Worm (Caenorhabditis elegans) whole organism, young adult: ENCODE measurements around the gene praf-3.
"Not testable (repeated sequence)": the region's sequence is repeated elsewhere in the genome, so short reads cannot be mapped to it uniquely, and the experiment has no call there.

Experiments
- C06A6.2 ChIP-seq: fragments of 200-800 bp; sonication (Bioruptor generic); conservative IDR thresholded peaks from 2 replicates; pipeline ENCODE4 v1.3.6; 2022; ENCODE audit warnings: missing genetic modification characterization, missing compliant biosample characterization
- F23B12.7 ChIP-seq: sonication (generic microtip); optimal IDR thresholded peaks from 2 replicates; lab custom pipeline; 2017; ENCODE audit warnings: missing genetic modification characterization, mild to moderate bottlenecking, missing compliant biosample characterization, antibody characterized with exemption, moderate library complexity; ENCODE audit not compliant: insufficient read depth
- F52B5.7 ChIP-seq: sonication (generic microtip); optimal IDR thresholded peaks from 2 replicates; lab custom pipeline; 2016; ENCODE audit warnings: mild to moderate bottlenecking, missing genetic modification characterization, missing compliant biosample characterization
- F55B11.4 ChIP-seq: sonication (generic microtip); optimal IDR thresholded peaks from 2 replicates; lab custom pipeline; 2016; ENCODE audit warnings: missing compliant biosample characterization, missing genetic modification characterization, borderline replicate concordance; ENCODE audit not compliant: insufficient read depth
- K11D2.4 ChIP-seq: fragments of 200-800 bp; sonication (Bioruptor generic); IDR thresholded peaks from 2 replicates; pipeline ENCODE4 v1.3.6; 2022; ENCODE audit warnings: missing genetic modification reagents, missing genetic modification characterization, missing compliant biosample characterization
- T07F8.4 ChIP-seq: sonication (generic microtip); optimal IDR thresholded peaks from 2 replicates; lab custom pipeline; 2016; ENCODE audit warnings: mild to moderate bottlenecking, missing genetic modification characterization, moderate library complexity, missing compliant biosample characterization
- T26A5.8 ChIP-seq: sonication (generic microtip); optimal IDR thresholded peaks from 2 replicates; lab custom pipeline; 2016; ENCODE audit warnings: missing genetic modification characterization, missing compliant biosample characterization
- athp-1 ChIP-seq: sonication (generic microtip); optimal IDR thresholded peaks from 2 replicates; lab custom pipeline; 2017; ENCODE audit warnings: mild to moderate bottlenecking, missing genetic modification characterization, missing compliant biosample characterization
- cebp-1 ChIP-seq, 2 experiments: fragments of 200-800 bp in 1 of 2; sonication (Bioruptor generic) in 1 of 2; sonication (generic microtip) in 1 of 2; IDR thresholded peaks in 1 of 2; optimal IDR thresholded peaks in 1 of 2; 2 replicates each; pipeline versions ENCODE4 v1.3.6 to Lab custom; 2017 to 2022; ENCODE audit warnings: missing compliant biosample characterization in 2 of 2, missing genetic modification characterization in 2 of 2, mild to moderate bottlenecking in 1 of 2, missing genetic modification reagents in 1 of 2, moderate library complexity in 1 of 2
- ceh-100 ChIP-seq: fragments of 200-800 bp; sonication (Bioruptor generic); IDR thresholded peaks from 2 replicates; pipeline ENCODE4 v1.3.6; 2022; ENCODE audit warnings: missing genetic modification reagents, missing genetic modification characterization, missing compliant biosample characterization
- ceh-58 ChIP-seq: fragments of 200-800 bp; sonication (Bioruptor generic); IDR thresholded peaks from 2 replicates; pipeline ENCODE4 v1.3.6; 2022; ENCODE audit warnings: missing genetic modification characterization, missing compliant biosample characterization
- ceh-79 ChIP-seq: sonication (generic microtip); optimal IDR thresholded peaks from 2 replicates; lab custom pipeline; 2017; ENCODE audit warnings: mild to moderate bottlenecking, missing genetic modification characterization, missing compliant biosample characterization
- dox-1 ChIP-seq: fragments of 200-800 bp; sonication (Bioruptor generic); IDR thresholded peaks from 2 replicates; pipeline ENCODE4 v1.3.6; 2022; ENCODE audit warnings: missing genetic modification reagents, missing genetic modification characterization, missing compliant biosample characterization
- ets-4 ChIP-seq: fragments of 200-800 bp; sonication (Bioruptor generic); optimal IDR thresholded peaks from 2 replicates; lab custom pipeline; 2018; ENCODE audit warnings: mild to moderate bottlenecking, missing genetic modification characterization, missing compliant biosample characterization
- him-1 ChIP-seq: sonication (generic microtip); optimal IDR thresholded peaks from 2 replicates; lab custom pipeline; 2016; ENCODE audit warnings: missing genotype, missing genetic modification reagents, missing genetic modification characterization, missing compliant biosample characterization
- hlh-26 ChIP-seq: fragments of 200-800 bp; sonication (Bioruptor generic); conservative IDR thresholded peaks from 2 replicates; pipeline ENCODE4 v1.3.6; 2022; ENCODE audit warnings: missing genetic modification reagents, missing genetic modification characterization, missing compliant biosample characterization
- hrde-1 ChIP-seq: sonication (generic microtip); optimal IDR thresholded peaks from 2 replicates; lab custom pipeline; 2016; ENCODE audit warnings: missing genetic modification characterization, mild to moderate bottlenecking, missing compliant biosample characterization, moderate library complexity, missing genotype, missing genetic modification reagents, borderline replicate concordance
- lag-1 ChIP-seq: fragments of 200-800 bp; sonication (Bioruptor generic); IDR thresholded peaks from 2 replicates; pipeline ENCODE4 v1.3.6; 2022; ENCODE audit warnings: missing genetic modification reagents, missing genetic modification characterization, missing compliant biosample characterization
- lin-54 ChIP-seq: fragments of 200-800 bp; sonication (Bioruptor generic); optimal IDR thresholded peaks from 2 replicates; lab custom pipeline; 2018; ENCODE audit warnings: mild to moderate bottlenecking, missing genetic modification characterization, missing compliant biosample characterization
- lsy-27 ChIP-seq: sonication (generic microtip); optimal IDR thresholded peaks from 2 replicates; lab custom pipeline; 2017; ENCODE audit warnings: missing genetic modification characterization, mild to moderate bottlenecking, missing compliant biosample characterization, antibody characterized with exemption, missing genotype, borderline replicate concordance; ENCODE audit not compliant: insufficient read depth
- nfyb-1 ChIP-seq: fragments of 200-800 bp; sonication (Bioruptor generic); IDR thresholded peaks from 2 replicates; pipeline ENCODE4 v1.3.6; 2022; ENCODE audit warnings: missing genetic modification reagents, missing genetic modification characterization, missing compliant biosample characterization
- nhr-120 ChIP-seq: fragments of 200-800 bp; sonication (Bioruptor generic); IDR thresholded peaks from 2 replicates; pipeline ENCODE4 v1.3.6; 2022; ENCODE audit warnings: missing genetic modification characterization, missing compliant biosample characterization
- nhr-80 ChIP-seq: sonication (generic microtip); optimal IDR thresholded peaks from 2 replicates; lab custom pipeline; 2016; ENCODE audit warnings: missing genetic modification characterization, missing compliant biosample characterization
- rcor-1 ChIP-seq: fragments of 200-800 bp; sonication (Bioruptor generic); IDR thresholded peaks from 2 replicates; pipeline ENCODE4 v1.3.6; 2022; ENCODE audit warnings: missing genetic modification reagents, missing genetic modification characterization, missing compliant biosample characterization
- sptf-2 ChIP-seq: fragments of 200-800 bp; sonication (Bioruptor generic); optimal IDR thresholded peaks from 2 replicates; lab custom pipeline; 2018; ENCODE audit warnings: mild to moderate bottlenecking, missing genetic modification characterization, missing compliant biosample characterization
- unc-130 ChIP-seq: sonication (generic microtip); optimal IDR thresholded peaks from 2 replicates; lab custom pipeline; 2016; ENCODE audit warnings: missing genetic modification reagents, missing genetic modification characterization, missing compliant biosample characterization
- unc-62 ChIP-seq: fragments of 150-350 bp; optimal IDR thresholded peaks from 2 replicates; lab custom pipeline; 2014; ENCODE audit warnings: missing biosample characterization, missing genetic modification reagents, missing genetic modification characterization
- xnd-1 ChIP-seq: sonication (generic microtip); optimal IDR thresholded peaks from 2 replicates; lab custom pipeline; 2016; ENCODE audit warnings: missing genotype, missing genetic modification reagents, missing genetic modification characterization, missing compliant biosample characterization
- zfh-2 ChIP-seq: fragments of 200-800 bp; sonication (Bioruptor generic); conservative IDR thresholded peaks from 2 replicates; pipeline ENCODE4 v1.3.6; 2022; ENCODE audit warnings: missing genetic modification reagents, missing genetic modification characterization, missing compliant biosample characterization
- ztf-6 ChIP-seq: fragments of 200-800 bp; sonication (Bioruptor generic); IDR thresholded peaks from 2 replicates; pipeline ENCODE4 v1.3.6; 2022; ENCODE audit warnings: missing genetic modification reagents, missing genetic modification characterization, missing compliant biosample characterization

Gene praf-3

DNA sequence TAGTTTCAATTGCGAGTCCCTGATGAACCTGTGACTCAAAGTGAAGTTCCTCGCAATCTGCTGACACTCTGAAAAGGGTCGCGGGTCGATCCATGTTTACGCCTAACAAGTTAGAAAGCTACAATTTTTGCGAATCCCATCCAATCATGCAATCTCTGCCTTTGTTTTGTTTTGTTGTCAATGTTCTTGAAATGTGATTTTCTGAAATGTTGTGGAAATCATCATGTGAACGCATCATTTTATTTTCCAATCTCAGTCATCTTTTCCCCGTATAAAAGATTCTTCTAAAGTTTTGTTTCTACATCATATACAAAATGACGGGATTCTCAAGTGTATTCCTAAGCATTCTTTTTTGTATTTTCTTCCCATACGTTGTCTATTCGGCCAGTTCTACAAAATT lies 31.7 kb upstream of the praf-3 start, which contains the start of gene F17E9.4:
Gene F17E9.4 (plus strand): TSS at position 301 of the 400 bp plus-strand sequence.
- TF ChIP-seq rcor-1 (GFP tag; lab: Robert Waterston, UW) = no peak
- TF ChIP-seq hrde-1 = no peak
- TF ChIP-seq him-1 = no peak
- TF ChIP-seq, all 124 proteins: peak for 0

DNA sequence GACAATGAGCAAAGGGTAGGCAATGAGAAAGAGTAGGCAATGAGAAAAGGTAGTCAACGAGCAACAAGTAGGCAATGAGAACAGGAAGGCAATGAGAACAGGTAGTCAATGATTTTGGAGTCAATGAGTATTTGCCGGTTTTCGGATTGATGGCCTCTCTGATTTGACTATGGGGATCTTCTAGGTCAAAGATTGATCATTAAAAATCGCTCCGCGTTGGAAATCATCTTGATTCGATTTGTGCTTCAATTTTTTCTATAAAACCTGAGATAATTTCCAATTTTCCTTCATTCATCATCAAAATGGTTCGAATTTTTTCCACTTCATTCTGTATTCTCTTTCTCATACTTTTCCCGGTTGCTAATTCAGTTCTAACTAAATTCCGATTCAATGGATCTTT lies 27.7 kb upstream of the praf-3 start, which contains the start of gene F17E9.16:
Gene F17E9.16 (plus strand): TSS at position 301 of the 400 bp plus-strand sequence.
- TF ChIP-seq lag-1, F23B12.7, athp-1: not testable (repeated sequence)

DNA sequence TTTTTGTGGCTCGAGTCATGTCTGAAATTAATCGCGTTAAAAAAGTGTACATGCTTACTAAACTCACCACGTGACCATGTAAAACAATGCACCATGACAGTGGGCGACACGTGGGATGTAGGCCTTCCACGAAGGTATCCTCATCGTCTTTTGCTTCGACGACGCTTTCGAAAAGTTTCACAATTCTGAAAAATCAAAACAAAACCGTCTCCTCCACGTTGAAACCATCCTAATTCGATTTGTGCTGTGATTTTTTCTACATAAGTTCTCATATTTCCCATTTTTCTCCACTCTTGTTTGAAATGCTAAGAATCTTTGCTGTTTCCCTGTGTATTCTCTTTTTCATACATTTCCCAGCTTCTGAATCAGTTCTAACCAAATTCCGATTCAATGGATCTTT lies 25.2 kb upstream of the praf-3 start, which contains the start of gene F17E9.3:
Gene F17E9.3 (plus strand): TSS at position 301 of the 400 bp plus-strand sequence.
- no peak for TF ChIP-seq zfh-2
- TF ChIP-seq ceh-100 (GFP tag; lab: Robert Waterston, UW) = no peak
- no peak for TF ChIP-seq cebp-1 (GFP tag; IDR thresholded peaks at IDR 0.05; lab: Robert Waterston, UW)
- TF ChIP-seq cebp-1 (tag; optimal IDR thresholded peaks at IDR 0.05; lab: Kevin White, UChicago) = no peak
- TF ChIP-seq lin-54 (GFP tag; lab: Kevin White, UChicago) = no peak
- no peak for TF ChIP-seq dox-1 (GFP tag; lab: Robert Waterston, UW)
- no peak for TF ChIP-seq unc-62 (GFP tag; lab: Kevin White, UChicago)
- no peak for TF ChIP-seq T07F8.4 (tag; lab: Kevin White, UChicago)
- TF ChIP-seq unc-130 (GFP tag; lab: Kevin White, UChicago) = no peak
- no peak for TF ChIP-seq xnd-1 (tag; lab: Kevin White, UChicago)
- TF ChIP-seq F55B11.4 (tag; lab: Kevin White, UChicago) = no peak
- no peak for TF ChIP-seq hlh-26 (GFP tag; lab: Robert Waterston, UW)
- no peak for TF ChIP-seq K11D2.4
- no peak for TF ChIP-seq ceh-79
- TF ChIP-seq F52B5.7 (tag; lab: Kevin White, UChicago) = no peak
- TF ChIP-seq nhr-80 (tag; lab: Kevin White, UChicago) = no peak
- no peak for TF ChIP-seq lsy-27 (tag; lab: Kevin White, UChicago)

DNA sequence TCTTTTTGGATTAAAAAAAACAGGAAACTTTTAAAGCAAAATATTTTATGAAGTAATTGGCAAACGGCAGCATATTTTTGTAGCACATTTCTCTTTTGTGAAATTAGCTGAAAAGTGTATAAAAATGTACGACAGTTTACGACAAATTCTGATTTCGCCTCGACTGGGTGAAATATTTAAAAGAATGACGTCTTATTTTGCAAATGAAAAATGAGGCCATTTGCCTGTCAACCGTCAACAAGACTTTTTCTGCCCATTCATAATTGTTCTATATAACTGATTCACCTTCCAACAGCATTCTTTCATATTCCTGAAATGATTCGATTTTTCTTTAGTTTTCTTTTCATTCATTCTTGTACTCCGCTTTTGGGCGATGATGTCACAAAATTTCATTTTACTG lies 24.2 kb upstream of the praf-3 start, which contains the start of the genes F17E9.2 and col-116:
Gene F17E9.2 (plus strand): TSS at position 301 of the 400 bp plus-strand sequence.
Gene col-116 (plus strand): TSS at position 315 of the 400 bp plus-strand sequence.
- TF ChIP-seq nfyb-1 (GFP tag; lab: Robert Waterston, UW) (no peak), ets-4 (no peak), sptf-2 (GFP tag; lab: Kevin White, UChicago) (no peak), T26A5.8 (tag; lab: Kevin White, UChicago) (no peak), ceh-58 (GFP tag; lab: Robert Waterston, UW) (no peak), C06A6.2 (GFP tag; lab: Robert Waterston, UW) (no peak), nhr-120 (GFP tag; lab: Robert Waterston, UW) (no peak), ztf-6 (GFP tag; lab: Robert Waterston, UW) (no peak)
- TF ChIP-seq, all 124 proteins: peak for 0

DNA sequence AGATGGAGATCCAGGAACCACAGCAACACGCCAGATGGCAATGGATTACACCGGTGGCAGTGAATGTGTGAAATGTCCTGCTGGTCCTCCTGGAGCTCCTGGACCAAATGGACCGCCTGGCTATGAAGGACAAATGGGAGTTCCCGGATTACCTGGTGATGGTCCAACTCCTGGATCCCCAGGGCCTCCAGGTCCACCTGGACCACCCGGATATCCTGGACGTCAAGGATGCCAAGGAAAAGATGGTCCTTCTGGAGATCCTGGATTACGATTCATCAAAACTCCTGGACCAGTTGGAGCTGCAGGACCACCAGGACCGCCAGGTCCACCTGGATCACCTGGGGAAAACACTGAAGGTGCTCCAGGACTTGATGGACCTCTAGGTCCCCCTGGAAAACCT lies 22.5 kb upstream of the praf-3 start:
- TF ChIP-seq zfh-2 = peak; percentile 84
- TF ChIP-seq rcor-1 (GFP tag; lab: Robert Waterston, UW) = no peak
